Fruit fly (Drosophila melanogaster): ENCODE results near the gene neo.

DNA sequence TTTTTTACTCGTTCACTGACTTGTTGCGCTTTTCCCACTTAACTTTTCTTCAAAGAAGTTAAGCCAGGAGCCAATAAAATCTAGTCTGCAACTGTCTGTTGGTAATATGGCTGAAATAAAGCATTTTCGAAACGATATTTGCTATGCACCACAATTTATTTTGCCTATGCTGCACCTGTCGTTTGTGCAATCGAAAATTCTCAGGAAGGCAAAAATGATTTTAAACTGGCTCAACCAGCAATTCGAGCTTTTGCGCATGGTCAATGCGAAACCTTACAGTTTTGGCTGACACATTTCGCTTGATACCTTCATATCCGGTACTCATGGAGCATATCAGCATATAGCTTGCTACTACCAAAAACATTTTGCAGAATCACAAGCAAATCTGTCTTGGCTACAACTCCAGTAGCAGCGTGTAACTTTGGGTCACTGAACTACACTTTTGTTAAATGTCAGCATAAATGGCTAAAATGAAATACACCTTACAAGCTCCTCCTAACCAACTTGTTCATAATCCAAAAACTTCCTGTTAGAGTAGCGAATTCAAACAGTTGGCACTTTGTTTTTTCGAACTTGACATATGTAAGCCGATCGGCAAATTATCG, 20.9 kb downstream of the neo start:
- TF ChIP-seq Blimp-1 (GFP tag; optimal IDR thresholded peaks at IDR 0.05): no peak
- no peak for TF ChIP-seq CG16779 (tag; optimal IDR thresholded peaks at IDR 0.05)
- TF ChIP-seq OdsH (GFP tag; optimal IDR thresholded peaks at IDR 0.05): no peak
- no peak for TF ChIP-seq achi (GFP tag; optimal IDR thresholded peaks at IDR 0.05)
- no peak for TF ChIP-seq Eip78C (GFP tag)
